Worm (Caenorhabditis elegans) whole organism, L1 larva: ENCODE data around the gene C49C3.11.

Experiments
- ama-1 ChIP-seq: fragments of 150-350 bp; optimal IDR thresholded peaks from 2 replicates; lab custom pipeline; 2014
- egl-27 ChIP-seq, 2 experiments: fragments of 150-350 bp in 1 of 2; sonication (generic microtip); optimal IDR thresholded peaks; 3 replicates each; lab custom pipeline; 2017 to 2018; ENCODE audit warnings: missing biosample characterization in 2 of 2, missing genetic modification characterization in 2 of 2, missing genetic modification reagents in 2 of 2
- fkh-10 ChIP-seq: sonication (generic microtip); optimal IDR thresholded peaks from 2 replicates; lab custom pipeline; 2017; ENCODE audit warnings: missing biosample characterization, missing genetic modification reagents, missing genetic modification characterization
- fos-1 ChIP-seq: fragments of 150-350 bp; optimal IDR thresholded peaks from 2 replicates; lab custom pipeline; 2014; ENCODE audit warnings: missing biosample characterization, missing genetic modification characterization
- lsy-2 ChIP-seq, 2 experiments: fragments of 150-350 bp; optimal IDR thresholded peaks; 2 replicates each; lab custom pipeline; 2014; ENCODE audit warnings: missing biosample characterization in 2 of 2, missing genetic modification characterization in 2 of 2
- nhr-11 ChIP-seq: fragments of 150-350 bp; optimal IDR thresholded peaks from 2 replicates; lab custom pipeline; 2014; ENCODE audit warnings: missing biosample characterization, missing genetic modification characterization
- nhr-19 ChIP-seq: fragments of 200-800 bp; sonication (Bioruptor generic); conservative IDR thresholded peaks from 2 replicates; pipeline ENCODE4 v1.3.6; 2022; ENCODE audit warnings: missing genetic modification characterization, missing compliant biosample characterization
- pax-3 ChIP-seq: fragments of 200-800 bp; sonication (Bioruptor generic); optimal IDR thresholded peaks from 2 replicates; lab custom pipeline; 2018; ENCODE audit warnings: mild to moderate bottlenecking, missing genetic modification characterization, moderate library complexity, missing compliant biosample characterization
- rnt-1 ChIP-seq: sonication (generic microtip); optimal IDR thresholded peaks from 2 replicates; lab custom pipeline; 2016; ENCODE audit warnings: mild to moderate bottlenecking, missing genetic modification characterization, moderate library complexity, missing compliant biosample characterization
- snpc-4 ChIP-seq: fragments of 150-350 bp; optimal IDR thresholded peaks from 2 replicates; lab custom pipeline; 2014; ENCODE audit warnings: missing biosample characterization, missing genetic modification characterization
- tbx-2 ChIP-seq: sonication (generic microtip); optimal IDR thresholded peaks from 2 replicates; lab custom pipeline; 2016; ENCODE audit warnings: missing genetic modification characterization, missing compliant biosample characterization
- unc-30 ChIP-seq: sonication (generic microtip); optimal IDR thresholded peaks from 2 replicates; lab custom pipeline; 2017; ENCODE audit warnings: missing biosample characterization, missing genetic modification characterization
- zag-1 ChIP-seq: fragments of 150-350 bp; optimal IDR thresholded peaks from 2 replicates; lab custom pipeline; 2014; ENCODE audit warnings: missing biosample characterization, missing genetic modification characterization
- ztf-11 ChIP-seq, 2 experiments: sonication (generic microtip); optimal IDR thresholded peaks; 2 replicates each; lab custom pipeline; 2016 to 2017; ENCODE audit warnings: missing genetic modification characterization in 2 of 2, missing biosample characterization in 1 of 2, missing compliant biosample characterization in 1 of 2

ce11 chrIV:17371469-17371868 is 27.9 kb downstream of the C49C3.11 start, which contains the start of gene C30H6.5:
- no peak for TF ChIP-seq fkh-10 (GFP tag; lab: Kevin White, UChicago)
- TF ChIP-seq ztf-11 (tag; optimal IDR thresholded peaks at IDR 0.05; lab: Kevin White, UChicago), result no peak
- TF ChIP-seq tbx-2 (tag; lab: Kevin White, UChicago), result no peak
- TF ChIP-seq nhr-11 (tag; lab: Kevin White, UChicago), result no peak
- TF ChIP-seq nhr-19 (GFP tag; lab: Robert Waterston, UW), result no peak
- TF ChIP-seq unc-30, result no peak
- TF ChIP-seq zag-1 (tag; lab: Kevin White, UChicago), result no peak
- TF ChIP-seq fos-1, result no peak
- no peak for TF ChIP-seq ama-1 (lab: Kevin White, UChicago)
- TF ChIP-seq lsy-2 (tag; optimal IDR thresholded peaks at IDR 0.05; lab: Kevin White, UChicago), result no peak
- no peak for TF ChIP-seq rnt-1
- TF ChIP-seq pax-3 (tag; lab: Kevin White, UChicago), result no peak
- no peak for TF ChIP-seq snpc-4 (tag; lab: Kevin White, UChicago)
- no peak for TF ChIP-seq egl-27 (tag; optimal IDR thresholded peaks at IDR 0.05; lab: Kevin White, UChicago)
